Fruit fly (Drosophila melanogaster) whole organism, embryonic: Measurements from ENCODE around the gene CG32313.
A peak's percentile ranks its signal among the peaks of the same experiment; 100 is the strongest.

Source experiments
- Antp ChIP-seq: fragments of 200-800 bp; sonication (Bioruptor generic); optimal IDR thresholded peaks from 3 replicates; lab custom pipeline; 2016; ENCODE audit warnings: missing biosample characterization, missing genetic modification characterization
- B-H1 ChIP-seq: fragments of 200-800 bp; sonication (Bioruptor generic); IDR thresholded peaks from 3 replicates; pipeline ENCODE4 v1.3.6; 2022; ENCODE audit warnings: missing biosample characterization, missing genetic modification characterization
- Blimp-1 ChIP-seq: fragments of 200-800 bp; sonication (Bioruptor generic); optimal IDR thresholded peaks from 3 replicates; lab custom pipeline; 2018; ENCODE audit warnings: missing biosample characterization, missing genetic modification characterization, mild to moderate bottlenecking, moderate library complexity, missing genetic modification reagents
- C15 ChIP-seq: fragments of 200-800 bp; sonication (Bioruptor generic); IDR thresholded peaks from 3 replicates; pipeline ENCODE4 v1.3.6; 2022; ENCODE audit warnings: missing biosample characterization, missing genetic modification characterization
- CG10147 ChIP-seq: fragments of 200-800 bp; sonication (Bioruptor generic); optimal IDR thresholded peaks from 2 replicates; lab custom pipeline; 2019; ENCODE audit warnings: missing biosample characterization, mild to moderate bottlenecking, missing genetic modification characterization, moderate library complexity
- CG10462 ChIP-seq: fragments of 200-800 bp; sonication (Bioruptor generic); optimal IDR thresholded peaks from 2 replicates; lab custom pipeline; 2016; ENCODE audit warnings: missing biosample characterization, missing genetic modification characterization
- CG10654 ChIP-seq: fragments of 200-800 bp; sonication (Bioruptor generic); optimal IDR thresholded peaks from 2 replicates; lab custom pipeline; 2016; ENCODE audit warnings: missing biosample characterization, missing genetic modification characterization
- CG11696 ChIP-seq: fragments of 200-800 bp; sonication (Bioruptor generic); IDR thresholded peaks from 2 replicates; pipeline ENCODE4 v1.3.6; 2022; ENCODE audit warnings: missing biosample characterization, missing genetic modification characterization
- CG12219 ChIP-seq: fragments of 200-800 bp; sonication (Bioruptor generic); optimal IDR thresholded peaks from 3 replicates; lab custom pipeline; 2018; ENCODE audit warnings: missing biosample characterization, mild to moderate bottlenecking, missing genetic modification characterization
- CG13624 ChIP-seq: fragments of 200-800 bp; sonication (Bioruptor generic); optimal IDR thresholded peaks from 2 replicates; lab custom pipeline; 2016; ENCODE audit warnings: missing biosample characterization, missing genetic modification characterization
- CG14441 ChIP-seq: fragments of 200-800 bp; sonication (Bioruptor generic); IDR thresholded peaks from 2 replicates; pipeline ENCODE4 v1.3.6; 2022; ENCODE audit warnings: missing biosample characterization, missing genetic modification characterization
- CG14860 ChIP-seq: fragments of 200-800 bp; sonication (Bioruptor generic); IDR thresholded peaks from 3 replicates; pipeline ENCODE4 v1.3.6; 2022; ENCODE audit warnings: missing biosample characterization, missing genetic modification characterization; ENCODE audit not compliant: partially characterized antibody
- CG16779 ChIP-seq: fragments of 200-800 bp; sonication (Bioruptor generic); IDR thresholded peaks from 2 replicates; pipeline ENCODE4 v1.3.6; 2022; ENCODE audit warnings: missing biosample characterization, missing genetic modification characterization
- CG17359 ChIP-seq: fragments of 200-800 bp; sonication (Bioruptor generic); optimal IDR thresholded peaks from 3 replicates; lab custom pipeline; 2018; ENCODE audit warnings: missing biosample characterization, mild to moderate bottlenecking, missing genetic modification characterization, moderate library complexity
- CG17829 ChIP-seq: fragments of 200-800 bp; optimal IDR thresholded peaks from 2 replicates; lab custom pipeline; 2019; ENCODE audit warnings: missing biosample characterization, mild to moderate bottlenecking, missing genetic modification characterization, moderate library complexity
- CG1832 ChIP-seq: fragments of 200-800 bp; sonication (Bioruptor generic); optimal IDR thresholded peaks from 2 replicates; lab custom pipeline; 2017; ENCODE audit warnings: missing biosample characterization, mild to moderate bottlenecking, missing genetic modification characterization, inconsistent platforms
- CG18764 ChIP-seq: fragments of 200-800 bp; sonication (Bioruptor generic); optimal IDR thresholded peaks from 3 replicates; lab custom pipeline; 2016; ENCODE audit warnings: missing biosample characterization, missing genetic modification characterization
- CG2678 ChIP-seq: fragments of 200-800 bp; sonication (Bioruptor generic); optimal IDR thresholded peaks from 3 replicates; lab custom pipeline; 2019; ENCODE audit warnings: missing biosample characterization, mild to moderate bottlenecking, missing genetic modification characterization, moderate library complexity
- CG43689 ChIP-seq: fragments of 200-800 bp; sonication (Bioruptor generic); IDR thresholded peaks from 2 replicates; pipeline ENCODE4 v1.3.6; 2022; ENCODE audit warnings: missing biosample characterization, missing genetic modification characterization
- CG4424 ChIP-seq: fragments of 200-800 bp; sonication (Bioruptor generic); optimal IDR thresholded peaks from 3 replicates; lab custom pipeline; 2016; ENCODE audit warnings: missing biosample characterization, missing genetic modification characterization
- CG6254 ChIP-seq: fragments of 200-800 bp; sonication (Bioruptor generic); optimal IDR thresholded peaks from 3 replicates; lab custom pipeline; 2017; ENCODE audit warnings: mild to moderate bottlenecking, missing biosample characterization, missing genetic modification reagents, missing genetic modification characterization
- CG7745 ChIP-seq: fragments of 200-800 bp; sonication (Bioruptor generic); optimal IDR thresholded peaks from 2 replicates; lab custom pipeline; 2018; ENCODE audit warnings: missing biosample characterization, mild to moderate bottlenecking, missing genetic modification characterization, moderate library complexity
- CG8281 ChIP-seq: fragments of 200-800 bp; sonication (Bioruptor generic); optimal IDR thresholded peaks from 2 replicates; lab custom pipeline; 2018; ENCODE audit warnings: missing biosample characterization, mild to moderate bottlenecking, missing genetic modification characterization, moderate library complexity
- CG9609 ChIP-seq: fragments of 200-800 bp; sonication (Bioruptor generic); optimal IDR thresholded peaks from 3 replicates; lab custom pipeline; 2016; ENCODE audit warnings: missing biosample characterization, missing genetic modification characterization
- Chrac-16 ChIP-seq: fragments of 200-800 bp; sonication (Bioruptor generic); optimal IDR thresholded peaks from 3 replicates; lab custom pipeline; 2016; ENCODE audit warnings: missing biosample characterization, missing genetic modification characterization
- Dek ChIP-seq: fragments of 200-800 bp; sonication (Bioruptor generic); optimal IDR thresholded peaks from 3 replicates; lab custom pipeline; 2019; ENCODE audit warnings: missing biosample characterization, mild to moderate bottlenecking, missing genetic modification characterization, moderate library complexity
- Dp ChIP-seq: fragments of 200-800 bp; sonication (Bioruptor generic); optimal IDR thresholded peaks from 2 replicates; lab custom pipeline; 2018; ENCODE audit warnings: missing biosample characterization, mild to moderate bottlenecking, missing genetic modification characterization, moderate library complexity
- Eip74EF ChIP-seq, 2 experiments: fragments of 200-800 bp in 1 of 2; fragments of >200 bp in 1 of 2; sonication (Bioruptor generic) in 1 of 2; optimal IDR thresholded peaks; 2 replicates each; lab custom pipeline; 2017 to 2019; ENCODE audit warnings: missing biosample characterization in 2 of 2, missing genetic modification characterization in 2 of 2, mild to moderate bottlenecking in 1 of 2, moderate library complexity in 1 of 2
- Elba2 ChIP-seq: fragments of 200-800 bp; sonication (Bioruptor generic); optimal IDR thresholded peaks from 3 replicates; lab custom pipeline; 2016; ENCODE audit warnings: missing biosample characterization, missing genetic modification characterization
- Kr ChIP-seq: fragments of 200-800 bp; sonication (Bioruptor generic); optimal IDR thresholded peaks from 2 replicates; lab custom pipeline; 2017; ENCODE audit warnings: missing biosample characterization, mild to moderate bottlenecking, missing genetic modification characterization
- Max ChIP-seq: fragments of 200-800 bp; sonication (Bioruptor generic); optimal IDR thresholded peaks from 2 replicates; lab custom pipeline; 2016; ENCODE audit warnings: missing biosample characterization, mild to moderate bottlenecking, missing genetic modification characterization
- Optix ChIP-seq: fragments of 200-800 bp; sonication (Bioruptor generic); IDR thresholded peaks from 3 replicates; pipeline ENCODE4 v1.3.6; 2022; ENCODE audit warnings: missing biosample characterization, missing genetic modification characterization
- Side ChIP-seq: fragments of 200-800 bp; sonication (Bioruptor generic); optimal IDR thresholded peaks from 2 replicates; lab custom pipeline; 2016; ENCODE audit warnings: missing biosample characterization, missing genetic modification characterization
- Ssrp ChIP-seq: fragments of 200-800 bp; sonication (Bioruptor generic); optimal IDR thresholded peaks from 2 replicates; lab custom pipeline; 2018; ENCODE audit warnings: missing biosample characterization, mild to moderate bottlenecking, missing genetic modification characterization, moderate library complexity
- bbx ChIP-seq: fragments of 200-800 bp; sonication (Bioruptor generic); IDR thresholded peaks from 2 replicates; pipeline ENCODE4 v1.3.6; 2022; ENCODE audit warnings: missing biosample characterization, missing genetic modification characterization; ENCODE audit not compliant: partially characterized antibody
- bsh ChIP-seq, 2 experiments: fragments of 200-800 bp; sonication (Bioruptor generic); optimal IDR thresholded peaks; 2 replicates each; lab custom pipeline; 2017 to 2018; ENCODE audit warnings: mild to moderate bottlenecking in 2 of 2, missing biosample characterization in 2 of 2, missing genetic modification characterization in 2 of 2, moderate library complexity in 1 of 2
- croc ChIP-seq: fragments of 200-800 bp; sonication (Bioruptor generic); conservative IDR thresholded peaks from 3 replicates; pipeline ENCODE4 v1.3.6; 2022; ENCODE audit warnings: missing biosample characterization, missing genetic modification characterization
- gsb-n ChIP-seq: fragments of 200-800 bp; sonication (Bioruptor generic); optimal IDR thresholded peaks from 3 replicates; lab custom pipeline; 2018; ENCODE audit warnings: missing biosample characterization, mild to moderate bottlenecking, missing genetic modification characterization
- her ChIP-seq: fragments of 200-800 bp; sonication (Bioruptor generic); optimal IDR thresholded peaks from 2 replicates; lab custom pipeline; 2016; ENCODE audit warnings: missing biosample characterization, missing genetic modification characterization
- ind ChIP-seq: fragments of 200-800 bp; sonication (Bioruptor generic); optimal IDR thresholded peaks from 3 replicates; lab custom pipeline; 2016; ENCODE audit warnings: missing biosample characterization, missing genetic modification characterization
- ken ChIP-seq: fragments of 200-800 bp; sonication (Bioruptor generic); IDR thresholded peaks from 3 replicates; pipeline ENCODE4 v1.3.6; 2022; ENCODE audit warnings: missing biosample characterization, missing genetic modification characterization
- pb ChIP-seq: fragments of 200-800 bp; sonication (Bioruptor generic); optimal IDR thresholded peaks from 3 replicates; lab custom pipeline; 2016; ENCODE audit warnings: missing biosample characterization, missing genetic modification characterization
- phol ChIP-seq: fragments of 200-800 bp; sonication (Bioruptor generic); optimal IDR thresholded peaks from 3 replicates; lab custom pipeline; 2018; ENCODE audit warnings: missing biosample characterization, mild to moderate bottlenecking, missing genetic modification characterization, moderate library complexity
- repo ChIP-seq: fragments of 200-800 bp; sonication (Bioruptor generic); optimal IDR thresholded peaks from 2 replicates; lab custom pipeline; 2016; ENCODE audit warnings: missing biosample characterization, missing genetic modification characterization
- row ChIP-seq: fragments of 200-800 bp; sonication (Bioruptor generic); IDR thresholded peaks from 3 replicates; pipeline ENCODE4 v1.3.6; 2022; ENCODE audit warnings: missing biosample characterization, missing genetic modification characterization
- run ChIP-seq: fragments of 200-800 bp; sonication (Bioruptor generic); optimal IDR thresholded peaks from 3 replicates; lab custom pipeline; 2018; ENCODE audit warnings: missing biosample characterization, mild to moderate bottlenecking, missing genetic modification characterization
- sens ChIP-seq: fragments of 200-800 bp; sonication (Bioruptor generic); peaks from one replicate; lab custom pipeline; 2016; ENCODE audit warnings: missing biosample characterization, missing genetic modification characterization
- shn ChIP-seq: fragments of 200-800 bp; sonication (Bioruptor generic); optimal IDR thresholded peaks from 3 replicates; lab custom pipeline; 2016; ENCODE audit warnings: missing biosample characterization, missing genetic modification characterization
- stc ChIP-seq: fragments of 200-800 bp; sonication (Bioruptor generic); IDR thresholded peaks from 2 replicates; pipeline ENCODE4 v1.3.6; 2022; ENCODE audit warnings: missing biosample characterization, missing genetic modification characterization
- trem ChIP-seq: fragments of 200-800 bp; optimal IDR thresholded peaks from 3 replicates; lab custom pipeline; 2019; ENCODE audit warnings: missing biosample characterization, mild to moderate bottlenecking, missing genetic modification characterization, moderate library complexity
- tx ChIP-seq: fragments of 200-800 bp; sonication (Bioruptor generic); optimal IDR thresholded peaks from 2 replicates; lab custom pipeline; 2016; ENCODE audit warnings: missing biosample characterization, missing genetic modification characterization

Gene CG32313

DNA sequence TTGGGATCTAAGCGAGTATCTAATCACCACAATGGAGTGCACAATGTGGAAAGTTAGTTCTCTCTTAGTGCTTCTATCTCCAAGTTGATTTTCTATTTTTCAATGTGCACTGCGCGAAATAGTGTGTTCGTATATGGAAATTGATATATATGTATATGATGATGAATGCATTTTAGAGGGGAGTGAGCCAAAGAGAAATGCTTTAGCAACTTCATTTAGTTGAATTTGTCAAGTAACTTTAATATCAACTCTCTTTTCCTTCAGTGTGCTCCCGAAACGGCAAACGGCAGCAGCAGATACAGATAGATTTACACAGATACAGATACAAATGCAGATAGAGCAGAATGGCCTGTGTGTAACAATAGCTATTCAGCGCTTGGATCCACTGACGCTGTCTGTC, 38.5 kb upstream of the CG32313 start (continued):
- TF ChIP-seq CG1832 (GFP tag; lab: Kevin White, UChicago): no peak
- no peak for TF ChIP-seq CG7745 (tag; lab: Kevin White, UChicago)
- no peak for TF ChIP-seq ind (GFP tag; lab: Kevin White, UChicago)
- peak; percentile 29 for TF ChIP-seq CG10462 (GFP tag; lab: Kevin White, UChicago)
- peak; percentile 64 for TF ChIP-seq CG12219 (GFP tag; lab: Kevin White, UChicago)
- TF ChIP-seq CG6254: peak; percentile 30
- TF ChIP-seq C15 (GFP tag; lab: Robert Waterston, UW): no peak
- TF ChIP-seq tx (GFP tag; lab: Kevin White, UChicago): peak; percentile 41
- peak; percentile 76 for TF ChIP-seq CG14441
- peak; percentile 0 for TF ChIP-seq trem (tag; lab: Kevin White, UChicago)
- peak; percentile 58 for TF ChIP-seq CG2678 (tag; lab: Kevin White, UChicago)
- peak; percentile 11 for TF ChIP-seq her
- TF ChIP-seq bsh (GFP tag; optimal IDR thresholded peaks at IDR 0.05; lab: Kevin White, UChicago): peak; percentile 46 to 86
- no peak for TF ChIP-seq CG16779
- TF ChIP-seq Optix: peak; percentile 65; the same call in 2 of the 3 replicates
- no peak for TF ChIP-seq Dp (GFP tag; lab: Kevin White, UChicago)
- TF ChIP-seq Antp (GFP tag; lab: Kevin White, UChicago): peak; percentile 37
- TF ChIP-seq CG8281: no peak
- TF ChIP-seq run (tag; lab: Kevin White, UChicago): no peak
- peak; percentile 58 for TF ChIP-seq CG4424 (GFP tag; lab: Kevin White, UChicago)
- TF ChIP-seq Ssrp (tag; lab: Kevin White, UChicago): peak; percentile 71
- TF ChIP-seq Side (GFP tag; lab: Kevin White, UChicago): peak; percentile 44
- no peak for TF ChIP-seq CG14860 (GFP tag; lab: Robert Waterston, UW)
- no peak for TF ChIP-seq phol (tag; lab: Kevin White, UChicago)
- no peak for TF ChIP-seq CG10654 (GFP tag; lab: Kevin White, UChicago)
- TF ChIP-seq CG9609: peak; percentile 61
- TF ChIP-seq CG17359: peak; percentile 27
- peak; percentile 36; the same call in 2 of the 3 replicates for TF ChIP-seq B-H1
- TF ChIP-seq CG13624: peak; percentile 55
- TF ChIP-seq repo (GFP tag; lab: Kevin White, UChicago): no peak
- no peak for TF ChIP-seq CG10147 (GFP tag; lab: Kevin White, UChicago)
- peak; percentile 68 for TF ChIP-seq row (GFP tag; lab: Robert Waterston, UW)
- TF ChIP-seq shn (GFP tag; lab: Kevin White, UChicago): peak; percentile 12
- TF ChIP-seq CG18764 (GFP tag; lab: Kevin White, UChicago): no peak
- peak; percentile 79 for TF ChIP-seq CG17829 (tag; lab: Kevin White, UChicago)
- TF ChIP-seq Blimp-1 (GFP tag; lab: Kevin White, UChicago): peak; percentile 4
- peak; percentile 46 for TF ChIP-seq gsb-n (tag; lab: Kevin White, UChicago)
- TF ChIP-seq ken (GFP tag; lab: Robert Waterston, UW): peak; percentile 64; the same call in 2 of the 3 replicates
- TF ChIP-seq CG43689: 0 out of 2 replicates have a peak, but pooled peaks have one; percentile 50
- TF ChIP-seq Elba2 (GFP tag; lab: Kevin White, UChicago): no peak
- TF ChIP-seq bbx (GFP tag; lab: Robert Waterston, UW): no peak
- TF ChIP-seq pb (GFP tag; lab: Kevin White, UChicago): no peak
- peak; percentile 93 for TF ChIP-seq sens (GFP tag; lab: Kevin White, UChicago)
- TF ChIP-seq croc (GFP tag; lab: Robert Waterston, UW): peak; percentile 55; the same call in 2 of the 3 replicates
- TF ChIP-seq Chrac-16 (GFP tag; lab: Kevin White, UChicago): peak; percentile 71
- TF ChIP-seq stc (GFP tag; lab: Robert Waterston, UW): peak; percentile 58
- TF ChIP-seq Eip74EF (GFP tag; optimal IDR thresholded peaks at IDR 0.05; lab: Kevin White, UChicago): peak in 1 of 2 experiments; percentile 46
- TF ChIP-seq Kr (GFP tag; lab: Kevin White, UChicago): no peak
- TF ChIP-seq CG11696 (GFP tag; lab: Robert Waterston, UW): peak; percentile 37; the same call in 1 of the 2 replicates
- TF ChIP-seq Max (GFP tag; lab: Kevin White, UChicago): no peak
- TF ChIP-seq Dek: no peak
